Worm (Caenorhabditis elegans) whole organism, midembryonic: ENCODE measurements around the gene Y7A5A.2.

Experiments used
- T22C8.4 ChIP-seq: fragments of 200-800 bp; sonication (Bioruptor generic); IDR thresholded peaks from 2 replicates; pipeline ENCODE4 v1.3.6; 2022; ENCODE audit warnings: missing genetic modification characterization, missing compliant biosample characterization
- cog-1 ChIP-seq: sonication (generic microtip); optimal IDR thresholded peaks from 2 replicates; lab custom pipeline; 2016; ENCODE audit warnings: missing genetic modification characterization, missing compliant biosample characterization
- flt-1 ChIP-seq: fragments of 200-800 bp; sonication (Bioruptor generic); IDR thresholded peaks from 2 replicates; pipeline ENCODE4 v1.3.6; 2022; ENCODE audit warnings: missing genetic modification characterization, missing compliant biosample characterization
- klf-2 ChIP-seq: fragments of 200-800 bp; sonication (Bioruptor generic); conservative IDR thresholded peaks from 2 replicates; pipeline ENCODE4 v1.3.6; 2022; ENCODE audit warnings: missing genetic modification reagents, missing genetic modification characterization, missing compliant biosample characterization
- med-1 ChIP-seq: sonication (generic microtip); optimal IDR thresholded peaks from 2 replicates; lab custom pipeline; 2017; ENCODE audit warnings: missing genetic modification characterization, mild to moderate bottlenecking, missing compliant biosample characterization, antibody characterized with exemption, missing genetic modification reagents; ENCODE audit not compliant: insufficient read depth
- ref-1 ChIP-seq: fragments of 200-800 bp; sonication (Bioruptor generic); conservative IDR thresholded peaks from 2 replicates; pipeline ENCODE4 v1.3.6; 2022; ENCODE audit warnings: missing genetic modification reagents, missing genetic modification characterization, missing compliant biosample characterization
- ztf-23 ChIP-seq: fragments of 200-800 bp; sonication (Bioruptor generic); IDR thresholded peaks from 2 replicates; pipeline ENCODE4 v1.3.6; 2022; ENCODE audit warnings: missing genetic modification reagents, missing genetic modification characterization, missing compliant biosample characterization

DNA sequence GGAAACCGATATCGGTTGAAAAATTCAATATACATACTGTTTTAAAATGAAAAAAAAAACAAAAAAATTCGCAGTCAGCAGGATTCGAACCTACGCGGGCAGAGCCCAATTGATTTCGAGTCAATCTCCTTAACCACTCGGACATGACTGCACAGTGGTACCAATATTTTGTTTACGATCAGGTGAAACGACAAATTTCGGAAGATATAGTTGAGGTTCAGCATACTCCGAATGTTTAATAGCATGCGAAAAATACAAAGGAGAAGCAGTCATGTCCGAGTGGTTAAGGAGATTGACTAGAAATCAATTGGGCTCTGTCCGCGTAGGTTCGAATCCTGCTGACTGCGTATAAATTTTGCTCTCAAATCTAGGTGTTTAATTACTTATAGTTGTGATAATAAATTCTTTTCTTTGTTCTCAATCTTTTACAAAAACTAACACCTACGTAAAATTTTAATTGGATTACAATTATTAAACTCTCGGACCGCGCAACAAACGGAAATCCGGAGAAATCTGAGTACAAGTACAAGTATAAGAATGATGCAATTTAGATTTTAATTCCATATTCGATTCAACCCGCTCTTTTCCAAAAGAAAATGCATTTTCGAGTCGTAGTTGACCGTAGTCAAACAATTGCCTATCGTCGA, 850 bp upstream of the Y7A5A.2 start, which contains the start of gene Y7A5A.13:
- TF ChIP-seq ref-1 (GFP tag; lab: Robert Waterston, UW) (no peak), ztf-23 (GFP tag; lab: Robert Waterston, UW) (no peak), klf-2 (GFP tag; lab: Robert Waterston, UW) (no peak), med-1 (GFP tag; lab: Kevin White, UChicago) (no peak), cog-1 (no peak), flt-1 (GFP tag; lab: Robert Waterston, UW) (no peak), T22C8.4 (GFP tag; lab: Robert Waterston, UW) (no peak)
